Fruit fly (Drosophila melanogaster) whole organism, prepupa: Measurements from ENCODE around the gene CG31077.
A peak's percentile ranks its signal among the peaks of the same experiment; 100 is the strongest.

Experiments used
- Blimp-1 ChIP-seq: fragments of 200-800 bp; sonication (Bioruptor generic); optimal IDR thresholded peaks from 3 replicates; lab custom pipeline; 2017; ENCODE audit warnings: missing biosample characterization, missing genetic modification characterization, mild to moderate bottlenecking, moderate library complexity, missing genetic modification reagents
- CG10631 ChIP-seq: fragments of 200-800 bp; sonication (Bioruptor generic); optimal IDR thresholded peaks from 2 replicates; lab custom pipeline; 2016; ENCODE audit warnings: missing biosample characterization, missing genetic modification characterization
- CG11294 ChIP-seq: fragments of 200-800 bp; sonication (Bioruptor generic); IDR thresholded peaks from 2 replicates; pipeline ENCODE4 v1.3.6; 2022; ENCODE audit warnings: missing biosample characterization, missing genetic modification characterization
- CG11902 ChIP-seq: fragments of 200-800 bp; sonication (Bioruptor generic); optimal IDR thresholded peaks from 3 replicates; lab custom pipeline; 2016; ENCODE audit warnings: missing biosample characterization, missing genetic modification characterization
- CG15336 ChIP-seq: fragments of 200-800 bp; sonication (Bioruptor generic); IDR thresholded peaks from 2 replicates; pipeline ENCODE4 v1.3.6; 2022; ENCODE audit warnings: missing biosample characterization, missing genetic modification characterization
- CG1621 ChIP-seq: fragments of 200-800 bp; sonication (Bioruptor generic); optimal IDR thresholded peaks from 3 replicates; lab custom pipeline; 2018; ENCODE audit warnings: missing biosample characterization, mild to moderate bottlenecking, missing genetic modification characterization
- CG16779 ChIP-seq: fragments of 200-800 bp; sonication (Bioruptor generic); optimal IDR thresholded peaks from 3 replicates; lab custom pipeline; 2017; ENCODE audit warnings: missing biosample characterization, mild to moderate bottlenecking, missing genetic modification characterization
- CG32006 ChIP-seq: fragments of 200-800 bp; sonication (Bioruptor generic); optimal IDR thresholded peaks from 3 replicates; lab custom pipeline; 2017; ENCODE audit warnings: missing biosample characterization, mild to moderate bottlenecking, missing genetic modification characterization
- CG3919 ChIP-seq: fragments of 200-800 bp; sonication (Bioruptor generic); optimal IDR thresholded peaks from 3 replicates; lab custom pipeline; 2016; ENCODE audit warnings: missing biosample characterization, missing genetic modification characterization
- CG4318 ChIP-seq: fragments of 200-800 bp; sonication (Bioruptor generic); optimal IDR thresholded peaks from 3 replicates; lab custom pipeline; 2017; ENCODE audit warnings: missing biosample characterization, mild to moderate bottlenecking, missing genetic modification characterization
- CG6276 ChIP-seq: fragments of 200-800 bp; sonication (Bioruptor generic); optimal IDR thresholded peaks from 2 replicates; lab custom pipeline; 2017; ENCODE audit warnings: missing biosample characterization, mild to moderate bottlenecking, missing genetic modification characterization
- CG6854 ChIP-seq: fragments of 200-800 bp; sonication (Bioruptor generic); optimal IDR thresholded peaks from 2 replicates; lab custom pipeline; 2017; ENCODE audit warnings: missing biosample characterization, mild to moderate bottlenecking, missing genetic modification characterization
- CG7368 ChIP-seq: fragments of 200-800 bp; sonication (Bioruptor generic); optimal IDR thresholded peaks from 3 replicates; lab custom pipeline; 2016; ENCODE audit warnings: missing biosample characterization, missing genetic modification characterization
- CG8319 ChIP-seq: fragments of 200-800 bp; sonication (Bioruptor generic); optimal IDR thresholded peaks from 3 replicates; lab custom pipeline; 2016; ENCODE audit warnings: missing biosample characterization, missing genetic modification characterization
- CG8632 ChIP-seq: fragments of 200-800 bp; sonication (Bioruptor generic); optimal IDR thresholded peaks from 3 replicates; lab custom pipeline; 2016; ENCODE audit warnings: missing biosample characterization, missing genetic modification characterization
- CG9139 ChIP-seq: fragments of 200-800 bp; sonication (Bioruptor generic); optimal IDR thresholded peaks from 3 replicates; lab custom pipeline; 2017; ENCODE audit warnings: missing biosample characterization, mild to moderate bottlenecking, missing genetic modification characterization
- Eip75B ChIP-seq: fragments of 200-800 bp; sonication (Bioruptor generic); optimal IDR thresholded peaks from 3 replicates; lab custom pipeline; 2016; ENCODE audit warnings: missing biosample characterization, missing genetic modification characterization
- Eip78C ChIP-seq: fragments of 200-800 bp; sonication (Bioruptor generic); peaks from one replicate; lab custom pipeline; 2016; ENCODE audit warnings: missing biosample characterization, missing genetic modification characterization
- Eip93F ChIP-seq: fragments of 200-800 bp; sonication (Bioruptor generic); optimal IDR thresholded peaks from 2 replicates; lab custom pipeline; 2016; ENCODE audit warnings: missing biosample characterization, mild to moderate bottlenecking, missing genetic modification characterization
- Ets96B ChIP-seq: fragments of 200-800 bp; optimal IDR thresholded peaks from 2 replicates; lab custom pipeline; 2019; ENCODE audit warnings: missing biosample characterization, mild to moderate bottlenecking, missing genetic modification characterization, moderate library complexity
- Gug ChIP-seq: fragments of 200-800 bp; sonication (Bioruptor generic); IDR thresholded peaks from 2 replicates; pipeline ENCODE4 v1.3.6; 2022; ENCODE audit warnings: missing biosample characterization, missing genetic modification characterization
- Hr38 ChIP-seq: sonication (Bioruptor generic); optimal IDR thresholded peaks from 2 replicates; lab custom pipeline; 2016; ENCODE audit warnings: missing biosample characterization, missing genetic modification characterization
- Hr4 ChIP-seq: fragments of 200-800 bp; sonication (Bioruptor generic); optimal IDR thresholded peaks from 3 replicates; lab custom pipeline; 2016; ENCODE audit warnings: missing biosample characterization, missing genetic modification characterization
- Lpt ChIP-seq: fragments of 200-800 bp; sonication (Bioruptor generic); optimal IDR thresholded peaks from 3 replicates; lab custom pipeline; 2016; ENCODE audit warnings: missing biosample characterization, missing genetic modification characterization
- Met ChIP-seq: fragments of 200-800 bp; sonication (Bioruptor generic); optimal IDR thresholded peaks from 3 replicates; lab custom pipeline; 2016; ENCODE audit warnings: missing biosample characterization, missing genetic modification characterization
- OdsH ChIP-seq: fragments of 200-800 bp; sonication (Bioruptor generic); optimal IDR thresholded peaks from 3 replicates; lab custom pipeline; 2016; ENCODE audit warnings: missing biosample characterization, missing genetic modification characterization
- Smox ChIP-seq: fragments of 200-800 bp; sonication (Bioruptor generic); optimal IDR thresholded peaks from 3 replicates; lab custom pipeline; 2016; ENCODE audit warnings: missing biosample characterization, missing genetic modification characterization
- Sox102F ChIP-seq: fragments of 200-800 bp; sonication (Bioruptor generic); optimal IDR thresholded peaks from 2 replicates; lab custom pipeline; 2016; ENCODE audit warnings: missing biosample characterization, mild to moderate bottlenecking, missing genetic modification characterization
- Sox14 ChIP-seq: fragments of 200-800 bp; sonication (Bioruptor generic); optimal IDR thresholded peaks from 3 replicates; lab custom pipeline; 2016; ENCODE audit warnings: missing biosample characterization, missing genetic modification characterization
- Sox15 ChIP-seq: fragments of 200-800 bp; sonication (Bioruptor generic); optimal IDR thresholded peaks from 3 replicates; lab custom pipeline; 2016; ENCODE audit warnings: missing biosample characterization, missing genetic modification characterization
- achi ChIP-seq: fragments of 200-800 bp; sonication (Bioruptor generic); optimal IDR thresholded peaks from 3 replicates; lab custom pipeline; 2016; ENCODE audit warnings: missing biosample characterization, missing genetic modification characterization
- acj6 ChIP-seq: fragments of 200-800 bp; sonication (Bioruptor generic); optimal IDR thresholded peaks from 3 replicates; lab custom pipeline; 2016; ENCODE audit warnings: missing biosample characterization, missing genetic modification characterization
- dac ChIP-seq: fragments of 200-800 bp; sonication (Bioruptor generic); optimal IDR thresholded peaks from 2 replicates; lab custom pipeline; 2017; ENCODE audit warnings: missing biosample characterization, mild to moderate bottlenecking, missing genetic modification characterization
- dsx ChIP-seq: fragments of 200-800 bp; optimal IDR thresholded peaks from 3 replicates; lab custom pipeline; 2019; ENCODE audit warnings: missing biosample characterization, mild to moderate bottlenecking, missing genetic modification characterization, moderate library complexity; ENCODE audit not compliant: poor library complexity, severe bottlenecking
- eg ChIP-seq: fragments of 200-800 bp; sonication (Bioruptor generic); IDR thresholded peaks from 3 replicates; pipeline ENCODE4 v1.3.6; 2022; ENCODE audit warnings: missing biosample characterization, missing genetic modification characterization
- esn ChIP-seq: fragments of 200-800 bp; sonication (Bioruptor generic); optimal IDR thresholded peaks from 2 replicates; lab custom pipeline; 2016; ENCODE audit warnings: missing biosample characterization, mild to moderate bottlenecking, missing genetic modification characterization, moderate library complexity
- fd59A ChIP-seq: fragments of 200-800 bp; sonication (Bioruptor generic); optimal IDR thresholded peaks from 2 replicates; lab custom pipeline; 2017; ENCODE audit warnings: missing biosample characterization, mild to moderate bottlenecking, missing genetic modification characterization, missing genetic modification reagents
- lz ChIP-seq: fragments of 200-800 bp; sonication (Bioruptor generic); optimal IDR thresholded peaks from 3 replicates; lab custom pipeline; 2016; ENCODE audit warnings: missing biosample characterization, missing genetic modification characterization
- net ChIP-seq: fragments of 200-800 bp; sonication (Bioruptor generic); optimal IDR thresholded peaks from 3 replicates; lab custom pipeline; 2016; ENCODE audit warnings: missing biosample characterization, missing genetic modification characterization
- pdm3 ChIP-seq: fragments of 200-800 bp; sonication (Bioruptor generic); optimal IDR thresholded peaks from 3 replicates; lab custom pipeline; 2016; ENCODE audit warnings: missing biosample characterization, missing genetic modification characterization
- salr ChIP-seq, 2 experiments: fragments of 200-800 bp; sonication (Bioruptor generic); optimal IDR thresholded peaks; 3 replicates each; lab custom pipeline; 2016 to 2018; ENCODE audit warnings: missing biosample characterization in 2 of 2, missing genetic modification characterization in 2 of 2, mild to moderate bottlenecking in 1 of 2
- spab ChIP-seq: fragments of 200-800 bp; sonication (Bioruptor generic); optimal IDR thresholded peaks from 2 replicates; lab custom pipeline; 2017; ENCODE audit warnings: missing biosample characterization, mild to moderate bottlenecking, missing genetic modification characterization, missing genetic modification reagents
- ss ChIP-seq, 2 experiments: fragments of 200-800 bp; sonication (Bioruptor generic); optimal IDR thresholded peaks; 2 replicates in 1 of 2; 3 replicates in 1 of 2; lab custom pipeline; 2017 to 2018; ENCODE audit warnings: mild to moderate bottlenecking in 2 of 2, missing biosample characterization in 2 of 2, missing genetic modification characterization in 2 of 2, moderate library complexity in 1 of 2
- topi ChIP-seq: fragments of 200-800 bp; sonication (Bioruptor generic); optimal IDR thresholded peaks from 3 replicates; lab custom pipeline; 2016; ENCODE audit warnings: missing biosample characterization, missing genetic modification characterization
- vri ChIP-seq: fragments of 200-800 bp; sonication (Bioruptor generic); optimal IDR thresholded peaks from 3 replicates; lab custom pipeline; 2016; ENCODE audit warnings: missing biosample characterization, mild to moderate bottlenecking, missing genetic modification characterization

The CG31077 gene

dm6 chr3R:26953478-26953874 is 46.1 kb upstream of the CG31077 start (continued):
- TF ChIP-seq vri (GFP tag; lab: Kevin White, UChicago) (no peak), dsx (GFP tag; lab: Kevin White, UChicago) (peak; percentile 86), Eip75B (GFP tag; lab: Kevin White, UChicago) (peak; percentile 83), Sox15 (GFP tag; lab: Kevin White, UChicago) (peak; percentile 88), CG15336 (GFP tag; lab: Robert Waterston, UW) (peak; percentile 96), CG16779 (tag; lab: Kevin White, UChicago) (peak; percentile 64), CG3919 (peak; percentile 94), CG1621 (peak; percentile 94), topi (GFP tag; lab: Kevin White, UChicago) (peak; percentile 81), CG7368 (GFP tag; lab: Kevin White, UChicago) (peak; percentile 94), Blimp-1 (GFP tag; lab: Kevin White, UChicago) (no peak), Hr4 (GFP tag; lab: Kevin White, UChicago) (peak; percentile 97), Eip93F (GFP tag; lab: Kevin White, UChicago) (no peak), Sox14 (GFP tag; lab: Kevin White, UChicago) (peak; percentile 93), CG4318 (GFP tag; lab: Kevin White, UChicago) (peak; percentile 93), acj6 (peak; percentile 94), dac (GFP tag; lab: Kevin White, UChicago) (peak; percentile 95), CG32006 (GFP tag; lab: Kevin White, UChicago) (peak; percentile 94), net (GFP tag; lab: Kevin White, UChicago) (peak; percentile 95), Hr38 (peak; percentile 73), CG11294 (GFP tag; lab: Robert Waterston, UW) (peak; percentile 89), CG6854 (GFP tag; lab: Kevin White, UChicago) (no peak), achi (GFP tag; lab: Kevin White, UChicago) (peak; percentile 87), CG11902 (peak; percentile 72), OdsH (GFP tag; lab: Kevin White, UChicago) (peak; percentile 97), salr (GFP tag; optimal IDR thresholded peaks at IDR 0.05; lab: Kevin White, UChicago) (peak; percentile 93 to 97), CG8632 (GFP tag; lab: Kevin White, UChicago) (peak; percentile 78), CG6276 (GFP tag; lab: Kevin White, UChicago) (peak; percentile 89), Eip78C (GFP tag; lab: Kevin White, UChicago) (peak; percentile 99), CG9139 (GFP tag; lab: Kevin White, UChicago) (peak; percentile 28), Smox (GFP tag; lab: Kevin White, UChicago) (peak; percentile 74)
- TF ChIP-seq, all 60 proteins: peak for 54

dm6 chr3R:26954020-26954672 is 45.4 kb upstream of the CG31077 start:
- TF ChIP-seq dsx (GFP tag; lab: Kevin White, UChicago) (peak; percentile 95), OdsH (GFP tag; lab: Kevin White, UChicago) (peak; percentile 89), pdm3 (GFP tag; lab: Kevin White, UChicago) (peak; percentile 76), Smox (GFP tag; lab: Kevin White, UChicago) (peak; percentile 75), lz (GFP tag; lab: Kevin White, UChicago) (peak; percentile 55), topi (GFP tag; lab: Kevin White, UChicago) (peak; percentile 77), net (GFP tag; lab: Kevin White, UChicago) (peak; percentile 84), Ets96B (tag; lab: Kevin White, UChicago) (peak; percentile 97), dac (GFP tag; lab: Kevin White, UChicago) (peak; percentile 74), ss (GFP tag; optimal IDR thresholded peaks at IDR 0.05; lab: Kevin White, UChicago) (peak; percentile 94 to 95), CG11294 (GFP tag; lab: Robert Waterston, UW) (peak; percentile 83), CG16779 (tag; lab: Kevin White, UChicago) (peak; percentile 91), Sox102F (GFP tag; lab: Kevin White, UChicago) (peak; percentile 91), acj6 (peak; percentile 89), CG6854 (GFP tag; lab: Kevin White, UChicago) (peak; percentile 87), Hr4 (GFP tag; lab: Kevin White, UChicago) (peak; percentile 71), Sox14 (GFP tag; lab: Kevin White, UChicago) (peak; percentile 72), Eip75B (GFP tag; lab: Kevin White, UChicago) (peak; percentile 47), salr (GFP tag; optimal IDR thresholded peaks at IDR 0.05; lab: Kevin White, UChicago) (peak; percentile 68 to 89), Gug (peak; percentile 89), Lpt (GFP tag; lab: Kevin White, UChicago) (peak; percentile 91), CG9139 (GFP tag; lab: Kevin White, UChicago) (peak; percentile 95), spab (GFP tag; lab: Kevin White, UChicago) (peak; percentile 89), eg (GFP tag; lab: Robert Waterston, UW) (peak; percentile 98), fd59A (GFP tag; lab: Kevin White, UChicago) (peak; percentile 74), Met (GFP tag; lab: Kevin White, UChicago) (peak; percentile 75), CG8319 (GFP tag; lab: Kevin White, UChicago) (peak; percentile 76), CG1621 (peak; percentile 85), vri (GFP tag; lab: Kevin White, UChicago) (peak; percentile 76), CG8632 (GFP tag; lab: Kevin White, UChicago) (peak; percentile 96), CG10631 (peak; percentile 90), achi (GFP tag; lab: Kevin White, UChicago) (peak; percentile 94), esn (GFP tag; lab: Kevin White, UChicago) (peak; percentile 85)
